Fruit fly (Drosophila melanogaster) whole organism, embryonic: ENCODE measurements around the gene Rab7.

Source experiments
- Abd-B ChIP-seq: fragments of 200-800 bp; sonication (Bioruptor generic); optimal IDR thresholded peaks from 2 replicates; lab custom pipeline; 2018; ENCODE audit warnings: missing biosample characterization, mild to moderate bottlenecking, missing genetic modification characterization, moderate library complexity
- CG11723 ChIP-seq: fragments of 200-800 bp; sonication (Bioruptor generic); optimal IDR thresholded peaks from 2 replicates; lab custom pipeline; 2017; ENCODE audit warnings: missing biosample characterization, mild to moderate bottlenecking, missing genetic modification characterization
- CG17186 ChIP-seq: fragments of 200-800 bp; sonication (Bioruptor generic); optimal IDR thresholded peaks from 3 replicates; lab custom pipeline; 2017; ENCODE audit warnings: missing biosample characterization, missing genetic modification reagents, missing genetic modification characterization
- CG5245 ChIP-seq: fragments of 200-800 bp; sonication (Bioruptor generic); optimal IDR thresholded peaks from 3 replicates; lab custom pipeline; 2016; ENCODE audit warnings: missing biosample characterization, missing genetic modification characterization
- CG8290 ChIP-seq, 3 experiments: fragments of 200-800 bp; sonication (Bioruptor generic); optimal IDR thresholded peaks; 2 replicates each; lab custom pipeline; 2016 to 2019; ENCODE audit warnings: missing biosample characterization in 3 of 3, missing genetic modification characterization in 3 of 3, mild to moderate bottlenecking in 2 of 3, moderate library complexity in 1 of 3
- org-1 ChIP-seq: fragments of 200-800 bp; sonication (Bioruptor generic); optimal IDR thresholded peaks from 2 replicates; lab custom pipeline; 2017; ENCODE audit warnings: missing biosample characterization, missing genetic modification characterization
- stc ChIP-seq: fragments of 200-800 bp; sonication (Bioruptor generic); IDR thresholded peaks from 2 replicates; pipeline ENCODE4 v1.3.6; 2022; ENCODE audit warnings: missing biosample characterization, missing genetic modification characterization

DNA sequence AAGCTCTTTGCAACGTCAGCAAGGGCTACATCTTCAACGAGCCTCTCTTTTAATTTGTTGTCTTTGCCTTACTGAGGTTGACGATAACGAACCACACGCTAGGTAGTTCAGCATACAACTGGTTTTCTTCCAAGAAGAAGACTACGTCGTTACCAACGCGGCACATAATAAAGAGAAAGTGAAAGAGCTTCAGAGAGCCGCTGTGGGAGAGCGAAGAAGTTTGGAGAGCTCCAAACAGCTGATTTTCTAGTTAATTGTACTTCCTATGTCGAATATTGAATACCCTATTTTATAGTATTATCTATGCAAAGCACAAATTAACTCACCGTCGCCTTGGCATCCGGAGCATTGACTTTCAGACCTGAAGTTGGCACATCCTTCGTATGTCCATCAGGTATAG lies 37.4 kb upstream of the Rab7 start:
- TF ChIP-seq CG5245 (GFP tag; lab: Kevin White, UChicago) (no peak), org-1 (GFP tag; lab: Kevin White, UChicago) (no peak), Abd-B (GFP tag; lab: Kevin White, UChicago) (no peak), stc (GFP tag; lab: Robert Waterston, UW) (no peak), CG11723 (GFP tag; lab: Kevin White, UChicago) (no peak), CG17186 (no peak), CG8290 (GFP tag; optimal IDR thresholded peaks at IDR 0.05; lab: Kevin White, UChicago) (no peak), CG8290 (tag; optimal IDR thresholded peaks at IDR 0.05; lab: Kevin White, UChicago) (no peak)
